Worm (Caenorhabditis elegans) whole organism, L2 larva: ENCODE results near the gene R05D3.8.
A peak's percentile ranks its signal among the peaks of the same experiment; 100 is the strongest.

ENCODE experiments used
- F13H6.1 ChIP-seq: sonication (generic microtip); optimal IDR thresholded peaks from 2 replicates; lab custom pipeline; 2016; ENCODE audit warnings: missing genetic modification characterization, missing compliant biosample characterization
- alr-1 ChIP-seq: fragments of 150-350 bp; optimal IDR thresholded peaks from 2 replicates; lab custom pipeline; 2014; ENCODE audit warnings: missing biosample characterization, missing genetic modification characterization
- ama-1 ChIP-seq: fragments of 150-350 bp; optimal IDR thresholded peaks from 2 replicates; lab custom pipeline; 2018; ENCODE audit warnings: inconsistent platforms
- gmeb-1 ChIP-seq: fragments of 150-350 bp; optimal IDR thresholded peaks from 2 replicates; lab custom pipeline; 2014; ENCODE audit warnings: missing biosample characterization, missing genetic modification characterization
- nhr-12 ChIP-seq: fragments of 150-350 bp; optimal IDR thresholded peaks from 2 replicates; lab custom pipeline; 2014; ENCODE audit warnings: missing biosample characterization, missing genetic modification characterization
- skn-1 ChIP-seq: sonication (generic microtip); optimal IDR thresholded peaks from 2 replicates; lab custom pipeline; 2017; ENCODE audit warnings: missing biosample characterization, missing genetic modification characterization

DNA sequence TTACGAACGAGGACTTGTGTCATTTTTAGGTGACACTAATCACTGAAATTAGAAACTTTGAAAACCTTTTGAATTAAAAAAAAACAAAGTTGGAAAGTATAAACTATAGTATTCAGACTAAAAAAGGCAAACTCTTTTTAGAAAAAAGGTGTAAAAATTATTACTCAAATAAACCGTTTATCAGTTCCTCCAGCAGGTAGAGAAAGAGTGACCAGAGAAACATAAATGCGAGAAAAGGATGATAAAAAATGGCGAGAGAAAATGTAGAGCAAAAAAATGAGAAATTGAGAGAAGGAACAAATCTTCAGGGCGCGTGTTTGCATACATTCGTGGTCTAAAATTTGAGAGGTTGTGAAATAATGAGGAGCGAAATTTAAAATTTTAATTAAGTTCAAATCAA lies 43.8 kb upstream of the R05D3.8 start, which contains the start of gene lap-1:
- TF ChIP-seq alr-1 (tag; lab: Kevin White, UChicago): no peak
- no peak for TF ChIP-seq F13H6.1 (tag; lab: Kevin White, UChicago)
- TF ChIP-seq nhr-12 (tag; lab: Kevin White, UChicago): no peak
- peak; percentile 40 for TF ChIP-seq skn-1 (tag; lab: Kevin White, UChicago)
- TF ChIP-seq ama-1 (lab: Kevin White, UChicago): no peak
- TF ChIP-seq gmeb-1: no peak
